Fruit fly (Drosophila melanogaster): ENCODE data around the gene CG15406.
A peak's percentile ranks its signal among the peaks of the same experiment; 100 is the strongest.

CG15406 gene

DNA sequence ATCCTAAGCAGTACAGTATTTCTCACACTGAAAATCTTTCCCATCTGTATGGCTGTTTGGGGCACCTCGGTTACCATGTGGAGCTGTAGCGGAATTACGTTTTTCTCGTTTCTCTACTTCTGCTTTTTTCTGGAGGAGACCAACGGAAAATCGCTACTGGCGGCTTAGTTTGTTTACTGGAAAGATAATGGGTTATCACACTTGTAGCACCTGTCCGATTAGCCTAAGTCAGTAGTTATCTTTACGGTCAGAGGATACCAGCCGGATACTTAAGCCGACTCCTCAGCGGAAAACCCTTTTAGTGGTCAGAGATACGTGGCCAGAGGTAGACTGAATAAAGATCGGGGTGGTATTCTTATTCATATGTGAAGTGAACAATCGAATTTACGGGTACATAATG, 23.5 kb downstream of the CG15406 start, which contains the start of gene CG15408:
Gene CG15408 (plus strand): TSS at position 301 of the 400 bp plus-strand sequence.
- TF ChIP-seq CG14711 (tag; optimal IDR thresholded peaks at IDR 0.05): no peak

DNA sequence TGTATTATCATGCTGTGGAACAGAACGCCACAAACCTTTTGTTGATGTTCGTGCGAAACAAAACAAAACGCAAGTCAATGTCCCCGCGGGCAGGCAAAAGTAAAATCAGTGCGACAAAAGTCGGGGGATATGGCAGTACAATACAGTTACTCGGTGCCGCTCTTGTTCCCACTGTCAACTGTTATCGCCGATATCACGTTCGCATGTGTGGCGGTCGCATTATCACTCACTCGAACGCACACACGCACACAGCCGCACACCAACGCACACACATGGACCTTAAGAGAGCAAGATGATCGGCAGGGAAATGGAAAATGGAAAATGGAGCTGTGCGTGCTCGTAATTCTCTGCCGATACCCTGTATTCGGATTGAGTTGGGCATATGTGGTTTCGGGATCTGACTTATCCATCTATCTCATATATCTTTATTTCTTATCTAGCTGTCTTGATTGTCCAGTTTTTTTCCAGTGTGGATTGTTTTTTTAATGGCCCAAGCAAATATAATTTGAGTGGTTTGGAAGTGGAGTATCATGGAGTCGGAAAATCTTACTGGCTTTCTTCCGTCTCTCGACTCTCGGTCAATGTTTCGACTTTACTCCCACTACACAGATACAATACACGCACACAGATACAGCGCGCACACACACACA, 29.7 kb downstream of the CG15406 start:
- TF ChIP-seq Hr96 (GFP tag; optimal IDR thresholded peaks at IDR 0.05) (no peak), cic (GFP tag; optimal IDR thresholded peaks at IDR 0.05) (no peak), CG12768 (GFP tag; optimal IDR thresholded peaks at IDR 0.05) (no peak), kay (GFP tag; ENCODE audit: borderline replicate concordance) (no peak), CG7101 (tag; optimal IDR thresholded peaks at IDR 0.05) (no peak), CG33017 (tag; optimal IDR thresholded peaks at IDR 0.05) (no peak)

DNA sequence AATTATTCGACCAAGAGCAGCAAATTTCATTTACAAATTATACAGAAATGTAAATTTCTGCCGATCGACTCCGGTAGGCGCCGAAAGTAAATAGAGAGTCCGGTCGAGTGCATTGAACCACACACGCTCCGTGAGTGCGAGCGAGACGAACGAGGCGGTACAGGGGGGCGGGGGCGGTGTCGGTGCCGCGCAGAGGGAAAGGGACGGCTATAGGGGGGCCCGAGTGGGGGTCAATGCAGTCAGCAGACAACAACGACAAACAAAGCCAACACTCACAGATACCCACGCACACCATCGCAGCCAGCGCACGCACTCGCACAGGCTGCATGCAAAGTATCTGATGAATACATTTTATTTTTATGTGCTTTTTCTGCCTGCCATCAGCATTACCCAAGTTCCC, 30.4 kb downstream of the CG15406 start:
- TF ChIP-seq pad (GFP tag; optimal IDR thresholded peaks at IDR 0.05): no peak

DNA sequence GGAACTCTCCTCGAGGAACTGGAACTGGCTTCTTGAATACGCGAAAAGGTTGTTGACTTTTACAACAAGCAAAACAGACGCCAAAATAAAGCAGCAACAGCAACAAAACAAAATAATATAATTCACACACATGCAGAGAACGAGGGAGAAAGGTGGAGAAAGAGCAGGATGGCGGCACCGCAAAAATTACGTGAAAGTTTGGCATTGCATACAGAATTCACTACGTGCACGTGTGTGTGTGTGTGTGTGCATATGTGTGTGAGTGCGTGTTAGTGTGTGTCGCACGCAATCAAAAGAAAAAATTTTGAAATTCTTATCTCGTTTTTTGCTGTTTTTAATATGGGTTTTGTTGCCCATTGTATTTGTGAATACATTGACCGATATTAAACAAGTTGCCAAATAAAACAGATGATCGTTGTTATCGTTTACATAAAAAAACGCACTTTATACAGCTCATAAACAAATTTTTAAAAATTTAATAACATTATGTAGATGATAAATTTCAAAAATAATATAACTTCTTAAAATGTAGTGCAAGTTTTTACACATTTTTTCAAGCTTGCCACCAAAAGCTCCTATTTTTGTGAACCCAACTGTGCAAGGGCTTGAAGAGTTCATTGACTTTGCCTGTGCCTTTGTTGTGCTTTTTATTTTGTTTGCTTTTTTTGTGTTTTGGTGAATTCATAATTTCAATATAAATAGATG, 32.4 kb downstream of the CG15406 start:
- TF ChIP-seq Hr96 (GFP tag; optimal IDR thresholded peaks at IDR 0.05) (no peak), kay (GFP tag; ENCODE audit: borderline replicate concordance) (no peak), Clk (GFP tag; optimal IDR thresholded peaks at IDR 0.05) (no peak), CG33017 (tag; optimal IDR thresholded peaks at IDR 0.05) (no peak), tj (GFP tag; optimal IDR thresholded peaks at IDR 0.05) (no peak), CG11617 (GFP tag; optimal IDR thresholded peaks at IDR 0.05) (no peak), CG1620 (GFP tag; optimal IDR thresholded peaks at IDR 0.05) (no peak), toe (GFP tag; optimal IDR thresholded peaks at IDR 0.05) (no peak), bab1 (GFP tag; optimal IDR thresholded peaks at IDR 0.05) (no peak)

DNA sequence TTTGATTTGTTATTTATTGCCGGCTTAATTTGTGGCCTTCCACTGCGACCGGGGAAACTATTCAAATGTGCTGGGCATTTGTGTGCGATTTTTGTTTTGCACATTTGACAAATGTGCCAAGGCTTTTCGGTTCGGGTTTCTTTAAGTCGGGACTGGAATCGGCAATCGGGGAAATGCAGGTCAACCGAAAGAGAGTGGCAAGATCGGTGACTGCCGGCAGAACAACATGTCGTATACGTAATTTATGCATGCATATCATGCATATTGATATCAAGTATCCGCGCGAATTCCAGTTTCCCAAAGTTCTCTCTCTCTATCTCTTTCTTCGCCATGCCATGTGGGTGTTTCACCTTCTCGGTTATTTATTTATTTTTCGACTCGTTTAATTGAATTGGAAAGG, 33.3 kb downstream of the CG15406 start:
- TF ChIP-seq CG7045 (GFP tag; optimal IDR thresholded peaks at IDR 0.05): no peak

DNA sequence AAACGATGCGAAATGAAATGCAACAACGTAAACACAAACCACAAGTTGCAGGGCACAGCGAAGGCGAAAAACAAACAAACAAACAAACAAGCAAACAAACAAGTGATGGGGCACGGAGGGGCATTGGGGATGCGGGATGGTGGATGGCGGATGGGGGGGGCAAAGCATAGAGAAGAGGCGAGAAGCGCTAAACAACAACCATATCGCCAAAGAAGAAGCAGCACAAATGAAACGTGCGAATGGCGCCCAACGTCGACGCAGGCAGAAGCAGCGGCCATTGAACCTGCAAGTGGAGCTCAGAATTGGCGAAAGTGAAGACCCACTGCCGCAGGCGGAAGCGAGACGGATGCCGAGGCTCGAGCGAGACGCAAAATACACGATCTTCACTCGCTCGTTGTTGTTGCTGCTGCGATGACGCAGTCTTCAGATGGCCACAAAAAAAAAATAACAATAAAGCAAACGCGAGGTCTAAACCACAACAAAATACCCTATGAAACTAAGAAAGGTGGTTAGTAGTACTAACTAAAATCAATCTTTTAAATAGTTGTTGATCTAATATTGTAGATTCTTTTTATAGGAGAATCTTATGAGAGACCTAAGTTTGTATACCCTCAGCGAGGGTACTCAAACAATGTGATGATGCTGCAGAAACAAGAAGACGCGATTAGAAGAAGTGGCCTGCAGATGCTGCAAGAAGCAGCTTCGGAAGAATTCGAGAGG, 36.9 kb downstream of the CG15406 start:
- no peak for TF ChIP-seq CG14711 (tag; optimal IDR thresholded peaks at IDR 0.05)
- TF ChIP-seq tj (GFP tag; optimal IDR thresholded peaks at IDR 0.05): peak; percentile 66

DNA sequence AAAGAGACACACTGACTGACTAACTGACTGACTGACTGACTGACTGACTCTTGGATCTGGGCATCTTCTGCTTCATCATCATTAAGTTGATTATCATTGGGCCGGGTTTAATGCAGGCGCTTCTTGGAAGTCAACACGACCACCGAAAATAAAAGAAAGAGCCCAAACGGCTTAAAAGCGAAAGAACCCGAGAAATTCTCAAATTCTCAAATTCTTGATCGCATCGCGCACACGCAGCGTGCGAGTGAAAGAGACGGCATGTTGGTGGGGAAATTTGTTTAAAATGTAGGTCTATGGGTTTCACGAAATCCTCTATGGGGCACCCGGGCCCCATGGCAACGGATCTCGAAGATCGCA, 37.4 kb downstream of the CG15406 start:
- no peak for TF ChIP-seq CG11617 (GFP tag; optimal IDR thresholded peaks at IDR 0.05)
- no peak for TF ChIP-seq cic (GFP tag; optimal IDR thresholded peaks at IDR 0.05)
- no peak for TF ChIP-seq bab1 (GFP tag; optimal IDR thresholded peaks at IDR 0.05)
- TF ChIP-seq kay (GFP tag; ENCODE audit: borderline replicate concordance): no peak
- TF ChIP-seq Crg-1 (GFP tag; optimal IDR thresholded peaks at IDR 0.05): no peak

DNA sequence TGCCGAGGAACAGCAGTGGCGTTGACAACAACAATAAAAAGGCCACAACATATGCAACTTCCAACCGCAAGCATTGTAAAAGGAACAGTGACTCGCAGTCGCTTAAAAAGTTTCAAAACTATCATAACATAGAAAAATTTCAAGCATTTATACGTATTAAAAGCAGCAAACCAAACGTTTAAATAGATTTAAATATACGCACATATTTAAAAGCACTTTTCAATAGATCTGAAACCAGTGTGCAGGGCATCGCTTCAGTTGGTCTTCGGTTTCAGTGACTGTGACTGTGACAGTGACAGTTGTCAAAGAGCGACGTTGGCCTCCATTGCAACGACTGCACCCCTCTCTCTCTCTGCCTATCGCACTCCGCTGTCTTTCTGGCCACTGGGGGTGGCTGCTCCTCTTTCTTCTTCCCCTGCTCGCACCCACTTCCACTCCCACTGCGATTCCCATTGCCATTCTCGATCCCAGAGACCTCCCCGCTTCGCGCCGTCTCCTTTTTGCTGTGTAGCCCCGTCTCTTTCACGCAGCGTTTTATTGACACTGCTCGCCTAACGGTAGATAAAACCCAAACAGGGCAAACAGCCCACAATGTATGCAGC, 39.2 kb downstream of the CG15406 start:
- peak; percentile 65 for TF ChIP-seq CG12768 (GFP tag; optimal IDR thresholded peaks at IDR 0.05)
- TF ChIP-seq Crg-1 (GFP tag; optimal IDR thresholded peaks at IDR 0.05): no peak
- no peak for TF ChIP-seq Clk (GFP tag; optimal IDR thresholded peaks at IDR 0.05)
- peak; percentile 58 for TF ChIP-seq tj (GFP tag; optimal IDR thresholded peaks at IDR 0.05)
- peak; percentile 64 for TF ChIP-seq CG14711 (tag; optimal IDR thresholded peaks at IDR 0.05)
- peak; percentile 29 for TF ChIP-seq toe (GFP tag; optimal IDR thresholded peaks at IDR 0.05)
- TF ChIP-seq pad (GFP tag; optimal IDR thresholded peaks at IDR 0.05): peak; percentile 11
- TF ChIP-seq CG5204 (GFP tag; optimal IDR thresholded peaks at IDR 0.05): peak; percentile 76
- no peak for TF ChIP-seq bab1 (GFP tag; optimal IDR thresholded peaks at IDR 0.05)
- TF ChIP-seq cic (GFP tag; optimal IDR thresholded peaks at IDR 0.05): no peak
- peak; percentile 80 for TF ChIP-seq CG33017 (tag; optimal IDR thresholded peaks at IDR 0.05)
- TF ChIP-seq CG7101 (tag; optimal IDR thresholded peaks at IDR 0.05): peak; percentile 77
- TF ChIP-seq kay (GFP tag; ENCODE audit: borderline replicate concordance): peak; percentile 72
- TF ChIP-seq ovo (GFP tag; optimal IDR thresholded peaks at IDR 0.05): peak; percentile 72
- no peak for TF ChIP-seq cnc (optimal IDR thresholded peaks at IDR 0.05)
- TF ChIP-seq CG1620 (GFP tag; optimal IDR thresholded peaks at IDR 0.05): no peak
- peak; percentile 41 for TF ChIP-seq CG7045 (GFP tag; optimal IDR thresholded peaks at IDR 0.05)
- peak; percentile 13 for TF ChIP-seq Mnt (GFP tag; optimal IDR thresholded peaks at IDR 0.05)
- TF ChIP-seq Hr96 (GFP tag; optimal IDR thresholded peaks at IDR 0.05): peak; percentile 12
- TF ChIP-seq CG11617 (GFP tag; optimal IDR thresholded peaks at IDR 0.05): peak; percentile 45

All from whole organism, adult.